Worm (Caenorhabditis elegans) whole organism, L4 larva: ENCODE data around the gene nlp-1.
A peak's percentile ranks its signal among the peaks of the same experiment; 100 is the strongest.

Experiments
- D1046.2 ChIP-seq: fragments of 200-800 bp; sonication (Bioruptor generic); IDR thresholded peaks from 2 replicates; pipeline ENCODE4 v1.3.6; 2022; ENCODE audit warnings: missing genetic modification characterization, missing compliant biosample characterization
- F44E2.7 ChIP-seq: fragments of 200-800 bp; sonication (Bioruptor generic); IDR thresholded peaks from 2 replicates; pipeline ENCODE4 v2.1.2; 2022; ENCODE audit warnings: missing genetic modification characterization, missing compliant biosample characterization
- Y48G9A.11 ChIP-seq: fragments of 200-800 bp; sonication (Bioruptor generic); IDR thresholded peaks from 2 replicates; pipeline ENCODE4 v1.3.6; 2022; ENCODE audit warnings: missing genetic modification reagents, missing genetic modification characterization, missing compliant biosample characterization
- ZK337.2 ChIP-seq: fragments of 200-800 bp; sonication (Bioruptor generic); IDR thresholded peaks from 2 replicates; pipeline ENCODE4 v1.3.6; 2022; ENCODE audit warnings: missing genetic modification reagents, missing genetic modification characterization, missing compliant biosample characterization
- aha-1 ChIP-seq: fragments of 150-350 bp; peaks from one replicate; lab custom pipeline; 2014; ENCODE audit warnings: missing biosample characterization, missing genetic modification characterization
- aly-2 ChIP-seq: sonication (generic microtip); optimal IDR thresholded peaks from 2 replicates; lab custom pipeline; 2018; ENCODE audit warnings: missing biosample characterization, missing genetic modification characterization
- ceh-44 ChIP-seq: fragments of 200-800 bp; sonication (Bioruptor generic); IDR thresholded peaks from 2 replicates; pipeline ENCODE4 v1.3.6; 2022; ENCODE audit warnings: missing genetic modification reagents, missing genetic modification characterization, missing compliant biosample characterization
- ctbp-1 ChIP-seq: fragments of 200-800 bp; sonication (Bioruptor generic); IDR thresholded peaks from 2 replicates; pipeline ENCODE4 v1.3.6; 2022; ENCODE audit warnings: missing genetic modification reagents, missing genetic modification characterization, missing compliant biosample characterization
- daf-16 ChIP-seq, 3 experiments: sonication (generic microtip); optimal IDR thresholded peaks; 2 replicates each; lab custom pipeline; 2016 to 2017; ENCODE audit warnings: missing genetic modification characterization in 3 of 3, missing genetic modification reagents in 3 of 3, mild to moderate bottlenecking in 2 of 3, missing compliant biosample characterization in 2 of 3, missing biosample characterization in 1 of 3, moderate library complexity in 1 of 3
- daf-19 ChIP-seq: fragments of 200-800 bp; sonication (Bioruptor generic); conservative IDR thresholded peaks from 2 replicates; pipeline ENCODE4 v1.3.6; 2022; ENCODE audit warnings: missing genetic modification characterization, missing compliant biosample characterization
- daf-8 ChIP-seq: fragments of 200-800 bp; sonication (Bioruptor generic); IDR thresholded peaks from 2 replicates; pipeline ENCODE4 v1.3.6; 2022; ENCODE audit warnings: missing genetic modification characterization, missing compliant biosample characterization
- hlh-30 ChIP-seq: sonication (generic microtip); optimal IDR thresholded peaks from 2 replicates; lab custom pipeline; 2017; ENCODE audit warnings: antibody characterized with exemption, mild to moderate bottlenecking, missing genetic modification characterization, missing compliant biosample characterization; ENCODE audit not compliant: insufficient read depth
- hmg-1.1 ChIP-seq: fragments of 200-800 bp; sonication (Bioruptor generic); IDR thresholded peaks from 2 replicates; pipeline ENCODE4 v1.3.6; 2022; ENCODE audit warnings: missing genetic modification reagents, missing genetic modification characterization, missing compliant biosample characterization
- lin-1 ChIP-seq: fragments of 200-800 bp; sonication (Bioruptor generic); IDR thresholded peaks from 2 replicates; pipeline ENCODE4 v1.3.6; 2022; ENCODE audit warnings: missing genetic modification reagents, missing genetic modification characterization, missing compliant biosample characterization
- lir-3 ChIP-seq: sonication (generic microtip); optimal IDR thresholded peaks from 2 replicates; lab custom pipeline; 2016; ENCODE audit warnings: mild to moderate bottlenecking, missing genetic modification characterization, missing compliant biosample characterization
- mdl-1 ChIP-seq, 2 experiments: fragments of 150-350 bp in 1 of 2; sonication (generic microtip) in 1 of 2; optimal IDR thresholded peaks; 2 replicates each; lab custom pipeline; 2014 to 2017; ENCODE audit warnings: missing biosample characterization in 2 of 2, missing genetic modification characterization in 2 of 2
- mes-2 ChIP-seq: sonication (generic microtip); optimal IDR thresholded peaks from 2 replicates; lab custom pipeline; 2016; ENCODE audit warnings: missing genotype, mild to moderate bottlenecking, missing genetic modification characterization, missing compliant biosample characterization; ENCODE audit not compliant: poor library complexity, severe bottlenecking
- mxl-3 ChIP-seq: fragments of 200-800 bp; sonication (Bioruptor generic); optimal IDR thresholded peaks from 2 replicates; lab custom pipeline; 2018; ENCODE audit warnings: mild to moderate bottlenecking, missing genetic modification characterization, missing compliant biosample characterization
- nhr-10 ChIP-seq: fragments of 150-350 bp; optimal IDR thresholded peaks from 2 replicates; lab custom pipeline; 2014; ENCODE audit warnings: missing biosample characterization, missing genetic modification characterization
- nhr-25 ChIP-seq: sonication (generic microtip); optimal IDR thresholded peaks from 2 replicates; lab custom pipeline; 2017; ENCODE audit warnings: missing genetic modification characterization, mild to moderate bottlenecking, missing compliant biosample characterization, antibody characterized with exemption, moderate library complexity, borderline replicate concordance; ENCODE audit not compliant: insufficient read depth
- nhr-41 ChIP-seq: fragments of 200-800 bp; sonication (Bioruptor generic); IDR thresholded peaks from 2 replicates; pipeline ENCODE4 v1.3.6; 2022; ENCODE audit warnings: missing genetic modification reagents, missing genetic modification characterization, missing compliant biosample characterization
- nhr-42 ChIP-seq: fragments of 200-800 bp; sonication (Bioruptor generic); IDR thresholded peaks from 2 replicates; pipeline ENCODE4 v1.3.6; 2022; ENCODE audit warnings: missing genetic modification characterization, missing compliant biosample characterization
- pha-4 ChIP-seq, 2 experiments: fragments of 150-350 bp in 1 of 2; fragments of 200-800 bp in 1 of 2; sonication (Bioruptor generic) in 1 of 2; IDR thresholded peaks in 1 of 2; optimal IDR thresholded peaks in 1 of 2; 2 replicates each; pipeline versions ENCODE4 v1.3.6 to Lab custom; 2014 to 2022; ENCODE audit warnings: missing genetic modification characterization in 2 of 2, missing genetic modification reagents in 2 of 2, missing biosample characterization in 1 of 2, missing compliant biosample characterization in 1 of 2
- pqm-1 ChIP-seq: sonication (generic microtip); optimal IDR thresholded peaks from 2 replicates; lab custom pipeline; 2017; ENCODE audit warnings: missing biosample characterization, missing genetic modification characterization
- rbr-2 ChIP-seq: sonication (generic microtip); optimal IDR thresholded peaks from 2 replicates; lab custom pipeline; 2016; ENCODE audit warnings: missing genotype, missing genetic modification characterization, missing compliant biosample characterization
- saeg-2 ChIP-seq: fragments of 200-800 bp; sonication (Bioruptor generic); IDR thresholded peaks from 2 replicates; pipeline ENCODE4 v1.3.6; 2022; ENCODE audit warnings: missing genetic modification reagents, missing genetic modification characterization, missing compliant biosample characterization
- set-16 ChIP-seq: fragments of 200-800 bp; sonication (Bioruptor generic); IDR thresholded peaks from 2 replicates; pipeline ENCODE4 v1.3.6; 2022; ENCODE audit warnings: missing genetic modification reagents, missing genetic modification characterization, missing compliant biosample characterization
- snpc-1.2 ChIP-seq: fragments of 200-800 bp; sonication (Bioruptor generic); IDR thresholded peaks from 2 replicates; pipeline ENCODE4 v1.3.6; 2022; ENCODE audit warnings: missing genetic modification reagents, missing genetic modification characterization, missing compliant biosample characterization
- snpc-4 ChIP-seq: fragments of 150-350 bp; optimal IDR thresholded peaks from 2 replicates; lab custom pipeline; 2014; ENCODE audit warnings: missing biosample characterization, missing genetic modification characterization
- spr-3 ChIP-seq: fragments of 200-800 bp; sonication (Bioruptor generic); optimal IDR thresholded peaks from 2 replicates; lab custom pipeline; 2018; ENCODE audit warnings: mild to moderate bottlenecking, missing genetic modification characterization, missing compliant biosample characterization
- unc-62 ChIP-seq, 3 experiments: fragments of 150-350 bp in 1 of 3; sonication (generic microtip); optimal IDR thresholded peaks in 2 of 3; peaks in 1 of 3; 1 replicate in 1 of 3; 2 replicates in 2 of 3; lab custom pipeline; 2014 to 2017; ENCODE audit warnings: missing biosample characterization in 3 of 3, missing genetic modification characterization in 3 of 3, missing genetic modification reagents in 3 of 3, missing genotype in 1 of 3
- zfp-2 ChIP-seq: sonication (generic microtip); optimal IDR thresholded peaks from 2 replicates; lab custom pipeline; 2016; ENCODE audit warnings: mild to moderate bottlenecking, missing genetic modification characterization, missing compliant biosample characterization
- zfp-3 ChIP-seq: fragments of 200-800 bp; sonication (Bioruptor generic); conservative IDR thresholded peaks from 2 replicates; pipeline ENCODE4 v1.3.6; 2022; ENCODE audit warnings: missing genetic modification reagents, missing genetic modification characterization, missing compliant biosample characterization

The nlp-1 gene

DNA sequence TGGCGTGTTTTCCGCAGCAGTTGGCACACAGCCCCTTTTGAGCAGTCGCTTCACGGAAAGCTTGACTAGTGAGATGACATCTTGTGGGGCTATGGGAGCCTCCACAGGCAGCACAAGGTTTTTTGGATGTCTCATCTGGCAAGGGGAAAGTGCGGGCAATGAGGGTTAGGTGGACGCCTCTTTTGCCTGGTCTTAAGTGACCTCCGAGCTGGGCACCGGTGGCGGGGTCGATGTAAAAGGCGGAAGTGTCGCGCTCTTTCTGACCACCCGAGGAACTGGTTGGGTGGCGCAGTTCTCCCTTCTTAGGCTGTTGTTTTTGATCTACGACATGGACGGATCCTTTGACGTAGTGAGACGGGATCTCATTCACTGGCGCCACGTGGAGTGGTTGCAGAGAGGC, 24.0 kb downstream of the nlp-1 start:
- TF ChIP-seq set-16 (GFP tag; lab: Robert Waterston, UW) (peak; percentile 69; the same call in 1 of the 2 replicates), Y48G9A.11 (GFP tag; lab: Robert Waterston, UW) (no peak), snpc-1.2 (no peak), daf-8 (no peak)

DNA sequence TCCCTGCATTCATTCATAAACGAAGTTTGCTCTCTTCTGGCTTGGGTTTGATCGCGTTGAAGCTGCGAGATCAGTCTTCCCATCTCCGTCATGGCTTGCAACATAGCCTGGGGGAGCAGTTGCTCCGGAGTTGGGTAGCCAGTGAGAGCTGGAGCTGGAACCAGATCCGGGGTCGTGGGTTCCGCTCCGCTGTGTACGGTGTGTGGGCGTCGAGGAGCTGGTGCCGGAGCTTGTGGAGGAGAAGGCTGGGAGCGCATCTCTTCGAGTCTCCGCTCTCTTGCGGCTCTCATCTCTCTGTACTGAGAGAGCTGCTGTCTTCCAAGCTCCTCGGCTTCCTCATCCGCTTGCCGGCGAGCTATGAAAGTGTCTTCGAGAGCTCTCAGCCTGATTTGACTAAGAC, 25.1 kb downstream of the nlp-1 start:
- TF ChIP-seq set-16 (GFP tag; lab: Robert Waterston, UW) (peak; percentile 94), zfp-3 (GFP tag; lab: Robert Waterston, UW) (no peak), ZK337.2 (GFP tag; lab: Robert Waterston, UW) (no peak), aha-1 (tag; lab: Kevin White, UChicago) (peak; percentile 40)
- TF ChIP-seq, all 104 proteins: peak for 2

DNA sequence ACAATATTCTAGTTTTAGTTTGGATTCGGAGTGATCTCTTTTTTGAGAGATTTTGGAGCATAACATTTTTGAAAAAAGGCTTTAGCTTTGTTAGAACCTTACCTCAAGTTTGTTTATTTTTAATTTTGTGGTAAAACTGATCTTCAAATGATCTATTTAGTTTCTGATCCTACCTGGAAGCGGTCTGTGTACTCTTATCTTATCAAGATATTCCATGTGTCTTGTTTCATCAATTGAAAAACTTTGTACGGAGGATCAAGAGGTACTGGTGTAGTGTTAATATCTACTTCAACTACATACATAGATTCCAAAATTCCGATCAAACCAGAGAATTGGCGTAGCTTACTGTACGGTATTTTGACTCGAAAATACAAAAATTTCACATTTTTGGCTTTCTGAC, 28.4 kb downstream of the nlp-1 start:
- TF ChIP-seq daf-19 (GFP tag; lab: Robert Waterston, UW) (no peak), set-16 (GFP tag; lab: Robert Waterston, UW) (no peak), ZK337.2 (GFP tag; lab: Robert Waterston, UW) (no peak), saeg-2 (no peak), aha-1 (tag; lab: Kevin White, UChicago) (no peak), pha-4 (GFP tag; IDR thresholded peaks at IDR 0.05; lab: Robert Waterston, UW) (no peak), pha-4 (tag; optimal IDR thresholded peaks at IDR 0.05; lab: Kevin White, UChicago) (no peak), pqm-1 (tag; lab: Kevin White, UChicago) (no peak), mxl-3 (no peak), nhr-42 (GFP tag; lab: Robert Waterston, UW) (no peak), snpc-1.2 (no peak), D1046.2 (GFP tag; lab: Robert Waterston, UW) (no peak), nhr-25 (no peak)

DNA sequence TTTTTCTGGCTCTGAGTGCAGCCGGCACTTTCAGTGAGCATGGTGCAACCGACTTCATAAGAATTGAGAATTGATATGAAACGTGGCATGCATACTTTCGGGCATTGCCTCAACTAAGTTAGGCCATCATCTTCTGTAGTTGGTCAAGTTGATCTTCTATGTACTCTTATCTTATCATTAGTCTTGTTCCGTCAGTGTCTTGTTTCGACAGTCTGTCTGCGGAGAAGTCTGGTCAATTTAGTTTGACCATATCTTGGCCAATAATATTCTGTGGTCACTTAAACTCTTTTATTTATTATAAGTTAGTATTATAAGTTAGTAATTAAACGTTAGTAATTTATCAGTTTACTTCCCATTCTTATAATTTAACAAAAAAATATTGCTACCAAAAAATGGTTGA, 28.9 kb downstream of the nlp-1 start:
- TF ChIP-seq ceh-44 (GFP tag; lab: Robert Waterston, UW) (no peak), unc-62 (GFP tag; optimal IDR thresholded peaks at IDR 0.05 in 1 of 2; lab: Kevin White, UChicago) (no peak), unc-62 (tag; optimal IDR thresholded peaks at IDR 0.05; lab: Kevin White, UChicago) (no peak), mes-2 (tag; lab: Kevin White, UChicago) (no peak), nhr-10 (tag; lab: Kevin White, UChicago) (no peak), spr-3 (no peak), aly-2 (tag; lab: Kevin White, UChicago) (no peak), snpc-4 (tag; lab: Kevin White, UChicago) (no peak), hmg-1.1 (no peak), lin-1 (GFP tag; lab: Robert Waterston, UW) (no peak), zfp-2 (tag; lab: Kevin White, UChicago) (no peak), nhr-41 (GFP tag; lab: Robert Waterston, UW) (no peak), ctbp-1 (no peak), daf-16 (GFP tag; optimal IDR thresholded peaks at IDR 0.05; lab: Kevin White, UChicago) (no peak), daf-16 (tag; optimal IDR thresholded peaks at IDR 0.05; lab: Kevin White, UChicago) (no peak), rbr-2 (tag; lab: Kevin White, UChicago) (no peak), hlh-30 (no peak), F44E2.7 (GFP tag; lab: Robert Waterston, UW) (no peak), lir-3 (tag; lab: Kevin White, UChicago) (no peak), mdl-1 (tag; optimal IDR thresholded peaks at IDR 0.05; lab: Kevin White, UChicago) (no peak)
